Fruit fly (Drosophila melanogaster) whole organism, prepupa: Measurements from ENCODE around the gene hbt.

Experiments
- Blimp-1 ChIP-seq: fragments of 200-800 bp; sonication (Bioruptor generic); optimal IDR thresholded peaks from 3 replicates; lab custom pipeline; 2017; ENCODE audit warnings: missing biosample characterization, missing genetic modification characterization, mild to moderate bottlenecking, moderate library complexity, missing genetic modification reagents
- CG10631 ChIP-seq: fragments of 200-800 bp; sonication (Bioruptor generic); optimal IDR thresholded peaks from 2 replicates; lab custom pipeline; 2016; ENCODE audit warnings: missing biosample characterization, missing genetic modification characterization
- CG10669 ChIP-seq: fragments of 200-800 bp; sonication (Bioruptor generic); optimal IDR thresholded peaks from 3 replicates; lab custom pipeline; 2018; ENCODE audit warnings: missing biosample characterization, mild to moderate bottlenecking, missing genetic modification characterization, moderate library complexity
- CG11294 ChIP-seq: fragments of 200-800 bp; sonication (Bioruptor generic); IDR thresholded peaks from 2 replicates; pipeline ENCODE4 v1.3.6; 2022; ENCODE audit warnings: missing biosample characterization, missing genetic modification characterization
- CG11762 ChIP-seq: fragments of 200-800 bp; sonication (Bioruptor generic); optimal IDR thresholded peaks from 3 replicates; lab custom pipeline; 2016; ENCODE audit warnings: missing biosample characterization, missing genetic modification characterization; ENCODE audit not compliant: insufficient read depth
- CG11902 ChIP-seq: fragments of 200-800 bp; sonication (Bioruptor generic); optimal IDR thresholded peaks from 3 replicates; lab custom pipeline; 2016; ENCODE audit warnings: missing biosample characterization, missing genetic modification characterization
- CG15336 ChIP-seq: fragments of 200-800 bp; sonication (Bioruptor generic); IDR thresholded peaks from 2 replicates; pipeline ENCODE4 v1.3.6; 2022; ENCODE audit warnings: missing biosample characterization, missing genetic modification characterization
- CG16779 ChIP-seq: fragments of 200-800 bp; sonication (Bioruptor generic); optimal IDR thresholded peaks from 3 replicates; lab custom pipeline; 2017; ENCODE audit warnings: missing biosample characterization, mild to moderate bottlenecking, missing genetic modification characterization
- CG3032 ChIP-seq: fragments of 200-800 bp; optimal IDR thresholded peaks from 2 replicates; lab custom pipeline; 2019; ENCODE audit warnings: missing biosample characterization, mild to moderate bottlenecking, missing genetic modification characterization, moderate library complexity
- CG31627 ChIP-seq: fragments of 200-800 bp; sonication (Bioruptor generic); optimal IDR thresholded peaks from 3 replicates; lab custom pipeline; 2016; ENCODE audit warnings: missing biosample characterization, missing genetic modification characterization
- CG32006 ChIP-seq: fragments of 200-800 bp; sonication (Bioruptor generic); optimal IDR thresholded peaks from 3 replicates; lab custom pipeline; 2017; ENCODE audit warnings: missing biosample characterization, mild to moderate bottlenecking, missing genetic modification characterization
- CG6163 ChIP-seq: fragments of 200-800 bp; sonication (Bioruptor generic); IDR thresholded peaks from 3 replicates; pipeline ENCODE4 v1.3.6; 2022; ENCODE audit warnings: missing biosample characterization, missing genetic modification characterization
- CG6276 ChIP-seq: fragments of 200-800 bp; sonication (Bioruptor generic); optimal IDR thresholded peaks from 2 replicates; lab custom pipeline; 2017; ENCODE audit warnings: missing biosample characterization, mild to moderate bottlenecking, missing genetic modification characterization
- CG6808 ChIP-seq: fragments of 200-800 bp; sonication (Bioruptor generic); optimal IDR thresholded peaks from 3 replicates; lab custom pipeline; 2017; ENCODE audit warnings: missing biosample characterization, missing genetic modification characterization, mild to moderate bottlenecking, moderate library complexity, missing genetic modification reagents
- CG7368 ChIP-seq: fragments of 200-800 bp; sonication (Bioruptor generic); optimal IDR thresholded peaks from 3 replicates; lab custom pipeline; 2016; ENCODE audit warnings: missing biosample characterization, missing genetic modification characterization
- CG8119 ChIP-seq: fragments of 200-800 bp; sonication (Bioruptor generic); IDR thresholded peaks from 3 replicates; pipeline ENCODE4 v1.3.6; 2022; ENCODE audit warnings: missing biosample characterization, missing genetic modification characterization
- CG8319 ChIP-seq: fragments of 200-800 bp; sonication (Bioruptor generic); optimal IDR thresholded peaks from 3 replicates; lab custom pipeline; 2016; ENCODE audit warnings: missing biosample characterization, missing genetic modification characterization
- CG8632 ChIP-seq: fragments of 200-800 bp; sonication (Bioruptor generic); optimal IDR thresholded peaks from 3 replicates; lab custom pipeline; 2016; ENCODE audit warnings: missing biosample characterization, missing genetic modification characterization
- CG9139 ChIP-seq: fragments of 200-800 bp; sonication (Bioruptor generic); optimal IDR thresholded peaks from 3 replicates; lab custom pipeline; 2017; ENCODE audit warnings: missing biosample characterization, mild to moderate bottlenecking, missing genetic modification characterization
- Eip75B ChIP-seq: fragments of 200-800 bp; sonication (Bioruptor generic); optimal IDR thresholded peaks from 3 replicates; lab custom pipeline; 2016; ENCODE audit warnings: missing biosample characterization, missing genetic modification characterization
- Eip78C ChIP-seq: fragments of 200-800 bp; sonication (Bioruptor generic); peaks from one replicate; lab custom pipeline; 2016; ENCODE audit warnings: missing biosample characterization, missing genetic modification characterization
- Ets96B ChIP-seq: fragments of 200-800 bp; optimal IDR thresholded peaks from 2 replicates; lab custom pipeline; 2019; ENCODE audit warnings: missing biosample characterization, mild to moderate bottlenecking, missing genetic modification characterization, moderate library complexity
- Hr38 ChIP-seq: sonication (Bioruptor generic); optimal IDR thresholded peaks from 2 replicates; lab custom pipeline; 2016; ENCODE audit warnings: missing biosample characterization, missing genetic modification characterization
- Hr39 ChIP-seq: fragments of 200-800 bp; sonication (Bioruptor generic); optimal IDR thresholded peaks from 2 replicates; lab custom pipeline; 2016; ENCODE audit warnings: missing biosample characterization, missing genetic modification characterization
- Hr4 ChIP-seq: fragments of 200-800 bp; sonication (Bioruptor generic); optimal IDR thresholded peaks from 3 replicates; lab custom pipeline; 2016; ENCODE audit warnings: missing biosample characterization, missing genetic modification characterization
- Lpt ChIP-seq: fragments of 200-800 bp; sonication (Bioruptor generic); optimal IDR thresholded peaks from 3 replicates; lab custom pipeline; 2016; ENCODE audit warnings: missing biosample characterization, missing genetic modification characterization
- OdsH ChIP-seq: fragments of 200-800 bp; sonication (Bioruptor generic); optimal IDR thresholded peaks from 3 replicates; lab custom pipeline; 2016; ENCODE audit warnings: missing biosample characterization, missing genetic modification characterization
- Smox ChIP-seq: fragments of 200-800 bp; sonication (Bioruptor generic); optimal IDR thresholded peaks from 3 replicates; lab custom pipeline; 2016; ENCODE audit warnings: missing biosample characterization, missing genetic modification characterization
- Sox14 ChIP-seq: fragments of 200-800 bp; sonication (Bioruptor generic); optimal IDR thresholded peaks from 3 replicates; lab custom pipeline; 2016; ENCODE audit warnings: missing biosample characterization, missing genetic modification characterization
- Sox15 ChIP-seq: fragments of 200-800 bp; sonication (Bioruptor generic); optimal IDR thresholded peaks from 3 replicates; lab custom pipeline; 2016; ENCODE audit warnings: missing biosample characterization, missing genetic modification characterization
- acj6 ChIP-seq: fragments of 200-800 bp; sonication (Bioruptor generic); optimal IDR thresholded peaks from 3 replicates; lab custom pipeline; 2016; ENCODE audit warnings: missing biosample characterization, missing genetic modification characterization
- cyc ChIP-seq: fragments of 200-800 bp; sonication (Bioruptor generic); optimal IDR thresholded peaks from 3 replicates; lab custom pipeline; 2016; ENCODE audit warnings: missing biosample characterization, missing genetic modification characterization
- eg ChIP-seq: fragments of 200-800 bp; sonication (Bioruptor generic); IDR thresholded peaks from 3 replicates; pipeline ENCODE4 v1.3.6; 2022; ENCODE audit warnings: missing biosample characterization, missing genetic modification characterization
- esn ChIP-seq: fragments of 200-800 bp; sonication (Bioruptor generic); optimal IDR thresholded peaks from 2 replicates; lab custom pipeline; 2016; ENCODE audit warnings: missing biosample characterization, mild to moderate bottlenecking, missing genetic modification characterization, moderate library complexity
- fd59A ChIP-seq: fragments of 200-800 bp; sonication (Bioruptor generic); optimal IDR thresholded peaks from 2 replicates; lab custom pipeline; 2017; ENCODE audit warnings: missing biosample characterization, mild to moderate bottlenecking, missing genetic modification characterization, missing genetic modification reagents
- fd85E ChIP-seq: fragments of 200-800 bp; sonication (Bioruptor generic); optimal IDR thresholded peaks from 3 replicates; lab custom pipeline; 2016; ENCODE audit warnings: missing biosample characterization, missing genetic modification characterization
- fkh ChIP-seq: fragments of 200-800 bp; sonication (Bioruptor generic); optimal IDR thresholded peaks from 3 replicates; lab custom pipeline; 2017; ENCODE audit warnings: missing biosample characterization, mild to moderate bottlenecking, missing genetic modification characterization, moderate library complexity
- lz ChIP-seq: fragments of 200-800 bp; sonication (Bioruptor generic); optimal IDR thresholded peaks from 3 replicates; lab custom pipeline; 2016; ENCODE audit warnings: missing biosample characterization, missing genetic modification characterization
- net ChIP-seq: fragments of 200-800 bp; sonication (Bioruptor generic); optimal IDR thresholded peaks from 3 replicates; lab custom pipeline; 2016; ENCODE audit warnings: missing biosample characterization, missing genetic modification characterization
- salr ChIP-seq, 2 experiments: fragments of 200-800 bp; sonication (Bioruptor generic); optimal IDR thresholded peaks; 3 replicates each; lab custom pipeline; 2016 to 2018; ENCODE audit warnings: missing biosample characterization in 2 of 2, missing genetic modification characterization in 2 of 2, mild to moderate bottlenecking in 1 of 2
- spab ChIP-seq: fragments of 200-800 bp; sonication (Bioruptor generic); optimal IDR thresholded peaks from 2 replicates; lab custom pipeline; 2017; ENCODE audit warnings: missing biosample characterization, mild to moderate bottlenecking, missing genetic modification characterization, missing genetic modification reagents
- ss ChIP-seq, 2 experiments: fragments of 200-800 bp; sonication (Bioruptor generic); optimal IDR thresholded peaks; 2 replicates in 1 of 2; 3 replicates in 1 of 2; lab custom pipeline; 2017 to 2018; ENCODE audit warnings: mild to moderate bottlenecking in 2 of 2, missing biosample characterization in 2 of 2, missing genetic modification characterization in 2 of 2, moderate library complexity in 1 of 2
- svp ChIP-seq: fragments of 200-800 bp; sonication (Bioruptor generic); peaks from one replicate; lab custom pipeline; 2016; ENCODE audit warnings: missing biosample characterization, missing genetic modification characterization
- topi ChIP-seq: fragments of 200-800 bp; sonication (Bioruptor generic); optimal IDR thresholded peaks from 3 replicates; lab custom pipeline; 2016; ENCODE audit warnings: missing biosample characterization, missing genetic modification characterization

hbt gene

DNA sequence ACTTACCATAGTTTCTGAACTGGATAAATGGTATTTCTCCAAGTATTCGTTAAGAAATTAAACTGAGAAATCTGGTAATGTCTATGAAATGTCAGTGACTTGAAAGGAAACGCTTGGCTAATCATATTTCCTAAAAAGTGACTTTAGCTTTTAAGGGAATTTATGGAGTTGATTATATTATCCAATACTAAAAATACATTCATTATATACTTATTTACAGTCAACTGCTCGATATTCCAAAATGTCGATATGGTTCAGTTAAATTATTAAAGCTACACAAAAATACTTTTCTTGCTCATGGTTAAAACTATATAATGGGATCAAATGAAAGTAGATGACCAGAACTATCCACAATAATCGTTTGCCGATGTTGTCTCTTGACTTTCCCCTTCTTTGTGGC is 65.1 kb downstream of the hbt start, which contains the start of gene CG31848:
CG31848 (minus strand) TSS at position 101 of the 400 bp plus-strand sequence.
- TF ChIP-seq CG10669 (GFP tag; lab: Kevin White, UChicago), result no peak
- TF ChIP-seq CG6276 (GFP tag; lab: Kevin White, UChicago), result no peak
- TF ChIP-seq OdsH (GFP tag; lab: Kevin White, UChicago), result no peak
- TF ChIP-seq CG15336 (GFP tag; lab: Robert Waterston, UW), result no peak
- TF ChIP-seq topi, result no peak
- TF ChIP-seq eg (GFP tag; lab: Robert Waterston, UW), result no peak
- no peak for TF ChIP-seq Lpt (GFP tag; lab: Kevin White, UChicago)
- no peak for TF ChIP-seq CG8319 (GFP tag; lab: Kevin White, UChicago)
- TF ChIP-seq Ets96B (tag; lab: Kevin White, UChicago), result no peak
- TF ChIP-seq acj6 (GFP tag; lab: Kevin White, UChicago), result no peak
- TF ChIP-seq Eip75B (GFP tag; lab: Kevin White, UChicago), result no peak
- no peak for TF ChIP-seq Hr38 (GFP tag; lab: Kevin White, UChicago)
- TF ChIP-seq Eip78C (GFP tag; lab: Kevin White, UChicago), result no peak

- no peak for TF ChIP-seq fd85E (GFP tag; lab: Kevin White, UChicago)
- no peak for TF ChIP-seq CG3032
- TF ChIP-seq CG32006 (GFP tag; lab: Kevin White, UChicago), result no peak
- no peak for TF ChIP-seq CG8319 (GFP tag; lab: Kevin White, UChicago)
- no peak for TF ChIP-seq acj6 (GFP tag; lab: Kevin White, UChicago)
- TF ChIP-seq spab (GFP tag; lab: Kevin White, UChicago), result no peak
- TF ChIP-seq CG6163 (GFP tag; lab: Robert Waterston, UW), result no peak
Measured at dm6 chr2L:13260740-13261139, 70.2 kb downstream of the hbt start, which contains the start of gene CG44085. Gene CG44085 (plus strand): TSS chr2L:13261008.

dm6 chr2L:13259643-13260042 is 71.3 kb downstream of the hbt start, which contains the start of gene CG31730:
Gene CG31730 (minus strand): TSS chr2L:13259743.
- TF ChIP-seq CG11294, result no peak
- TF ChIP-seq Ets96B (tag; lab: Kevin White, UChicago), result no peak
- TF ChIP-seq lz, result no peak
- no peak for TF ChIP-seq CG8319 (GFP tag; lab: Kevin White, UChicago)
- no peak for TF ChIP-seq CG11762
- no peak for TF ChIP-seq CG10631 (GFP tag; lab: Kevin White, UChicago)
- TF ChIP-seq ss (GFP tag; optimal IDR thresholded peaks at IDR 0.05; lab: Kevin White, UChicago), result no peak
- no peak for TF ChIP-seq CG31627 (GFP tag; lab: Kevin White, UChicago)
- no peak for TF ChIP-seq CG7368 (GFP tag; lab: Kevin White, UChicago)
- no peak for TF ChIP-seq topi
- TF ChIP-seq Sox14 (GFP tag; lab: Kevin White, UChicago), result no peak
- no peak for TF ChIP-seq Lpt (GFP tag; lab: Kevin White, UChicago)
- no peak for TF ChIP-seq CG15336 (GFP tag; lab: Robert Waterston, UW)

DNA sequence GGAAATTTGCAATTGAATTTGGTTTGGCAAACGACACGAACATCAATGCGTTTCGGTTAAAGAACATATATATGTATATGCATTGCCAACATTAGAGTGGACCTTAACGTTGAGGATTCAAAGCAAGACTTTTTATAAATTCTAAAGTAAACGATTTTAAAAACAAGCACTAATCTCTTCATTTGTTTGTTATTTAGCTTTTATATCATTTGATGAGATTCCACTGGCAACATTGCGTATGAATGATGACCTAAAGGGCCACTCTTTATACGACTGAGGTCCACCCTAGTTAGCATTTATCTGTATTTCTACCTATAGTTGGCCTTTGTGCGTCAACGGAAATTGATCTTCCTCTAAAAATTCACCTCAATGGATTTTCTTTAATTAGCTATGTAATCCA is 72.2 kb downstream of the hbt start:
- no peak for TF ChIP-seq fkh
- no peak for TF ChIP-seq svp
- TF ChIP-seq cyc (GFP tag; lab: Kevin White, UChicago), result no peak
- no peak for TF ChIP-seq Eip75B (GFP tag; lab: Kevin White, UChicago)
- TF ChIP-seq fd59A (GFP tag; lab: Kevin White, UChicago), result no peak
- peak; percentile 29 for TF ChIP-seq Hr4 (GFP tag; lab: Kevin White, UChicago)
- no peak for TF ChIP-seq Hr39 (GFP tag; lab: Kevin White, UChicago)
- no peak for TF ChIP-seq spab (GFP tag; lab: Kevin White, UChicago)
- no peak for TF ChIP-seq CG31627 (GFP tag; lab: Kevin White, UChicago)
- TF ChIP-seq fd85E (GFP tag; lab: Kevin White, UChicago), result no peak
- TF ChIP-seq eg (GFP tag; lab: Robert Waterston, UW), result no peak; the same call in 2 of the 3 replicates
- no peak for TF ChIP-seq Sox15 (GFP tag; lab: Kevin White, UChicago)
- no peak for TF ChIP-seq CG9139 (GFP tag; lab: Kevin White, UChicago)
- no peak for TF ChIP-seq CG11902
- TF ChIP-seq CG32006 (GFP tag; lab: Kevin White, UChicago), result peak; percentile 24
- peak; percentile 82 for TF ChIP-seq Eip78C (GFP tag; lab: Kevin White, UChicago)
- TF ChIP-seq CG16779 (tag; lab: Kevin White, UChicago), result no peak
- peak; percentile 60; the same call in 2 of the 3 replicates for TF ChIP-seq CG8119 (GFP tag; lab: Robert Waterston, UW)
- no peak for TF ChIP-seq acj6 (GFP tag; lab: Kevin White, UChicago)
- TF ChIP-seq CG8632 (GFP tag; lab: Kevin White, UChicago), result no peak
- TF ChIP-seq net (GFP tag; lab: Kevin White, UChicago), result peak; percentile 22
- TF ChIP-seq CG3032, result no peak
- TF ChIP-seq topi, result no peak
- TF ChIP-seq CG10631 (GFP tag; lab: Kevin White, UChicago), result peak; percentile 21
- TF ChIP-seq salr (GFP tag; optimal IDR thresholded peaks at IDR 0.05; lab: Kevin White, UChicago), result no peak
- no peak for TF ChIP-seq CG6808 (GFP tag; lab: Kevin White, UChicago)
- no peak for TF ChIP-seq Ets96B (tag; lab: Kevin White, UChicago)
- TF ChIP-seq Blimp-1 (GFP tag; lab: Kevin White, UChicago), result no peak
- TF ChIP-seq esn, result no peak
- no peak for TF ChIP-seq Smox
